Fruit fly (Drosophila melanogaster): ENCODE results near the gene ome.

DNA sequence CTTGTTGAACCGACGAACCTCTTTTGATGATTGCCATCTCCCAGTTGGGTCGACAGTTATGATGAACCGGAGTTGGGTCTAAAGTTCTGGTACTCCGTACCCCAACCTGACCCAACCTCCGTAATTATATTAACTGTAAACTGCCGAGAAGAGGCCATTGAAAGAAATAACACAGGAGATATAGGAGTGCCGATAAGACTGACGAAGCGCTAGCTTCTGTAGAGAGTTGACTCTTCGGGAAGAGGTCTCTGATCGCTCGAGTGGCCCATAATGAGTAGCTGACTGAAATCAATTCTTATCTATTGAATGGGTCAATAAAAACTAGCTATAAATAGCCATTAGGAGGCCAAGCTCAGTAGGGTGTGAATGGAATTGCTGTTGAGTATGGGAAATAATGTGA lies 4.0 kb upstream of the ome start:
- TF ChIP-seq Dll (optimal IDR thresholded peaks at IDR 0.05) = no peak
- TF ChIP-seq psq (optimal IDR thresholded peaks at IDR 0.05) = no peak
- TF ChIP-seq EcR (GFP tag; optimal IDR thresholded peaks at IDR 0.05) = no peak
- no peak for TF ChIP-seq CG8478 (optimal IDR thresholded peaks at IDR 0.05)
- TF ChIP-seq pan (optimal IDR thresholded peaks at IDR 0.05) = no peak
